Worm (Caenorhabditis elegans) whole organism, L3 larva: Measurements from ENCODE around the gene srg-32.

ENCODE experiments used
- elt-1 ChIP-seq: fragments of 150-350 bp; optimal IDR thresholded peaks from 2 replicates; lab custom pipeline; 2014; ENCODE audit warnings: missing biosample characterization, missing genetic modification characterization
- fkh-10 ChIP-seq: sonication (generic microtip); optimal IDR thresholded peaks from 2 replicates; lab custom pipeline; 2017; ENCODE audit warnings: missing biosample characterization, missing genetic modification reagents, missing genetic modification characterization
- fos-1 ChIP-seq: fragments of 150-350 bp; optimal IDR thresholded peaks from 2 replicates; lab custom pipeline; 2014; ENCODE audit warnings: missing biosample characterization, missing genetic modification characterization
- jun-1 ChIP-seq: fragments of 150-350 bp; optimal IDR thresholded peaks from 2 replicates; lab custom pipeline; 2014; ENCODE audit warnings: missing biosample characterization, missing genetic modification reagents, missing genetic modification characterization
- lin-15B ChIP-seq: fragments of 150-350 bp; optimal IDR thresholded peaks from 2 replicates; lab custom pipeline; 2014; ENCODE audit warnings: missing biosample characterization, missing genetic modification characterization
- nhr-237 ChIP-seq: fragments of 150-350 bp; optimal IDR thresholded peaks from 2 replicates; lab custom pipeline; 2014; ENCODE audit warnings: missing biosample characterization, missing genetic modification characterization
- nhr-76 ChIP-seq: fragments of 150-350 bp; sonication (generic microtip); optimal IDR thresholded peaks from 5 replicates; lab custom pipeline; 2014; ENCODE audit warnings: missing biosample characterization, missing genetic modification characterization
- pha-4 ChIP-seq: fragments of 150-350 bp; optimal IDR thresholded peaks from 2 replicates; lab custom pipeline; 2014; ENCODE audit warnings: missing biosample characterization, missing genetic modification reagents, missing genetic modification characterization
- snpc-4 ChIP-seq: fragments of 150-350 bp; optimal IDR thresholded peaks from 2 replicates; lab custom pipeline; 2014; ENCODE audit warnings: missing biosample characterization, missing genetic modification characterization
- tbx-2 ChIP-seq: sonication (generic microtip); optimal IDR thresholded peaks from 2 replicates; lab custom pipeline; 2016; ENCODE audit warnings: mild to moderate bottlenecking, missing genetic modification characterization, missing compliant biosample characterization
- unc-62 ChIP-seq: fragments of 150-350 bp; sonication (generic microtip); optimal IDR thresholded peaks from 4 replicates; lab custom pipeline; 2014; ENCODE audit warnings: missing biosample characterization, missing genetic modification reagents, missing genetic modification characterization

ce11 chrV:10548981-10549380 lies 39.6 kb downstream of the srg-32 start, which contains the start of gene srd-34:
- TF ChIP-seq elt-1 (no peak), nhr-237 (no peak), pha-4 (tag; lab: Kevin White, UChicago) (no peak), jun-1 (tag; lab: Kevin White, UChicago) (no peak), unc-62 (GFP tag; lab: Kevin White, UChicago) (no peak), fos-1 (no peak), snpc-4 (no peak), fkh-10 (GFP tag; lab: Kevin White, UChicago) (no peak), tbx-2 (tag; lab: Kevin White, UChicago) (no peak), lin-15B (tag; lab: Kevin White, UChicago) (no peak), nhr-76 (no peak)
